Fruit fly (Drosophila melanogaster): Measurements from ENCODE around the gene CG7231.
A peak's percentile ranks its signal among the peaks of the same experiment; 100 is the strongest.

CG7231 gene

dm6 chr2L:7964611-7965010, 19.1 kb upstream of the CG7231 start (continued):
- peak; percentile 92 for TF ChIP-seq CG8119 (GFP tag; IDR thresholded peaks at IDR 0.05)
- TF ChIP-seq Hr39 (GFP tag; optimal IDR thresholded peaks at IDR 0.05) = peak; percentile 77
- TF ChIP-seq Ets96B (tag; optimal IDR thresholded peaks at IDR 0.05) = peak; percentile 68
- peak; percentile 52 for TF ChIP-seq CG10669 (GFP tag; optimal IDR thresholded peaks at IDR 0.05)
- TF ChIP-seq CG9139 (GFP tag; optimal IDR thresholded peaks at IDR 0.05) = peak; percentile 28
- peak; percentile 56 for TF ChIP-seq CG7368 (GFP tag; optimal IDR thresholded peaks at IDR 0.05)
- peak; percentile 76 for TF ChIP-seq CG3919 (GFP tag; optimal IDR thresholded peaks at IDR 0.05)
- peak; percentile 46 for TF ChIP-seq CG3032 (tag; optimal IDR thresholded peaks at IDR 0.05)
- no peak for TF ChIP-seq fd85E (GFP tag; optimal IDR thresholded peaks at IDR 0.05)
- peak; percentile 90 for TF ChIP-seq Hr4 (GFP tag; optimal IDR thresholded peaks at IDR 0.05)
- TF ChIP-seq Sox14 (GFP tag; optimal IDR thresholded peaks at IDR 0.05) = peak; percentile 70
- peak; percentile 91 for TF ChIP-seq CG6163 (GFP tag; IDR thresholded peaks at IDR 0.05)

- TF ChIP-seq CG6854 (GFP tag; optimal IDR thresholded peaks at IDR 0.05) (no peak), CG11902 (GFP tag; optimal IDR thresholded peaks at IDR 0.05) (no peak), CG34406 (GFP tag; optimal IDR thresholded peaks at IDR 0.05) (peak; percentile 27), Ets21C (GFP tag; optimal IDR thresholded peaks at IDR 0.05) (no peak), pdm3 (GFP tag; optimal IDR thresholded peaks at IDR 0.05) (peak; percentile 36), CG6808 (GFP tag; optimal IDR thresholded peaks at IDR 0.05) (no peak), CG10669 (GFP tag; optimal IDR thresholded peaks at IDR 0.05) (peak; percentile 36), Blimp-1 (GFP tag; optimal IDR thresholded peaks at IDR 0.05) (no peak), Ets96B (tag; optimal IDR thresholded peaks at IDR 0.05) (peak; percentile 18), CG32006 (GFP tag; optimal IDR thresholded peaks at IDR 0.05) (peak; percentile 70), CG6163 (GFP tag; IDR thresholded peaks at IDR 0.05) (0 out of 3 replicates have a peak, but pooled peaks have one; percentile 4), dsx (GFP tag; optimal IDR thresholded peaks at IDR 0.05; ENCODE audit: poor library complexity, severe bottlenecking) (peak; percentile 15), OdsH (GFP tag; optimal IDR thresholded peaks at IDR 0.05) (peak; percentile 25), topi (GFP tag; optimal IDR thresholded peaks at IDR 0.05) (peak; percentile 8), Hr39 (GFP tag; optimal IDR thresholded peaks at IDR 0.05) (no peak), ss (GFP tag; optimal IDR thresholded peaks at IDR 0.05) (no peak), CG3032 (tag; optimal IDR thresholded peaks at IDR 0.05) (peak; percentile 28), svp (GFP tag) (no peak), esn (GFP tag; optimal IDR thresholded peaks at IDR 0.05) (no peak), CG1621 (tag; optimal IDR thresholded peaks at IDR 0.05) (no peak), Hr4 (GFP tag; optimal IDR thresholded peaks at IDR 0.05) (peak; percentile 59), CG9139 (GFP tag; optimal IDR thresholded peaks at IDR 0.05) (no peak), fkh (GFP tag; optimal IDR thresholded peaks at IDR 0.05) (no peak), dac (GFP tag; optimal IDR thresholded peaks at IDR 0.05) (no peak), CG10631 (GFP tag; optimal IDR thresholded peaks at IDR 0.05) (peak; percentile 42), Eip78C (GFP tag) (peak; percentile 81), CG6792 (GFP tag; optimal IDR thresholded peaks at IDR 0.05) (no peak), Sox15 (GFP tag; optimal IDR thresholded peaks at IDR 0.05) (no peak), Met (GFP tag; optimal IDR thresholded peaks at IDR 0.05) (no peak), Lpt (GFP tag; optimal IDR thresholded peaks at IDR 0.05) (no peak), CG15336 (GFP tag; IDR thresholded peaks at IDR 0.05) (peak; percentile 41), vri (GFP tag; optimal IDR thresholded peaks at IDR 0.05) (no peak), Gug (GFP tag; IDR thresholded peaks at IDR 0.05) (no peak), eg (GFP tag; IDR thresholded peaks at IDR 0.05) (peak; percentile 37; the same call in 1 of the 3 replicates), CG4318 (GFP tag; optimal IDR thresholded peaks at IDR 0.05) (peak; percentile 40), CG8119 (GFP tag; IDR thresholded peaks at IDR 0.05) (0 out of 3 replicates have a peak, but pooled peaks have one; percentile 34), Eip75B (GFP tag; optimal IDR thresholded peaks at IDR 0.05) (peak; percentile 3), fd85E (GFP tag; optimal IDR thresholded peaks at IDR 0.05) (no peak), CG3919 (GFP tag; optimal IDR thresholded peaks at IDR 0.05) (peak; percentile 20), acj6 (GFP tag; optimal IDR thresholded peaks at IDR 0.05) (peak; percentile 50), CG31627 (GFP tag; optimal IDR thresholded peaks at IDR 0.05) (no peak), net (GFP tag; optimal IDR thresholded peaks at IDR 0.05) (no peak), CG16779 (tag; optimal IDR thresholded peaks at IDR 0.05) (no peak), Eip93F (GFP tag; optimal IDR thresholded peaks at IDR 0.05) (no peak), CG8632 (GFP tag; optimal IDR thresholded peaks at IDR 0.05) (peak; percentile 16), lz (GFP tag; optimal IDR thresholded peaks at IDR 0.05) (no peak)
Observed at dm6 chr2L:7965808-7966460, 17.8 kb upstream of the CG7231 start.
